Fruit fly (Drosophila melanogaster) whole organism, embryonic: ENCODE measurements around the gene CG13386.

Experiments used
- Antp ChIP-seq: fragments of 200-800 bp; sonication (Bioruptor generic); optimal IDR thresholded peaks from 3 replicates; lab custom pipeline; 2016; ENCODE audit warnings: missing biosample characterization, missing genetic modification characterization
- Atf6 ChIP-seq: fragments of 200-800 bp; sonication (Bioruptor generic); IDR thresholded peaks from 2 replicates; pipeline ENCODE4 v1.3.6; 2022; ENCODE audit warnings: missing biosample characterization, missing genetic modification characterization
- CG10147 ChIP-seq: fragments of 200-800 bp; sonication (Bioruptor generic); optimal IDR thresholded peaks from 2 replicates; lab custom pipeline; 2019; ENCODE audit warnings: missing biosample characterization, mild to moderate bottlenecking, missing genetic modification characterization, moderate library complexity
- CG10462 ChIP-seq: fragments of 200-800 bp; sonication (Bioruptor generic); optimal IDR thresholded peaks from 2 replicates; lab custom pipeline; 2016; ENCODE audit warnings: missing biosample characterization, missing genetic modification characterization
- CG10959 ChIP-seq: fragments of 200-800 bp; sonication (Bioruptor generic); IDR thresholded peaks from 2 replicates; pipeline ENCODE4 v1.3.6; 2022; ENCODE audit warnings: missing biosample characterization, missing genetic modification characterization
- CG11695 ChIP-seq: fragments of 200-800 bp; sonication (Bioruptor generic); IDR thresholded peaks from 3 replicates; pipeline ENCODE4 v1.3.6; 2022; ENCODE audit warnings: missing biosample characterization, missing genetic modification characterization
- CG11723 ChIP-seq: fragments of 200-800 bp; sonication (Bioruptor generic); optimal IDR thresholded peaks from 2 replicates; lab custom pipeline; 2017; ENCODE audit warnings: missing biosample characterization, mild to moderate bottlenecking, missing genetic modification characterization
- CG12391 ChIP-seq: fragments of 200-800 bp; sonication (Bioruptor generic); optimal IDR thresholded peaks from 3 replicates; lab custom pipeline; 2018; ENCODE audit warnings: missing biosample characterization, mild to moderate bottlenecking, missing genetic modification characterization, moderate library complexity
- CG13123 ChIP-seq: fragments of 200-800 bp; sonication (Bioruptor generic); optimal IDR thresholded peaks from 2 replicates; lab custom pipeline; 2016; ENCODE audit warnings: missing biosample characterization, missing genetic modification characterization
- CG14014 ChIP-seq: fragments of 200-800 bp; sonication (Bioruptor generic); IDR thresholded peaks from 2 replicates; pipeline ENCODE4 v1.3.6; 2022; ENCODE audit warnings: missing biosample characterization, missing genetic modification characterization
- CG15696 ChIP-seq: fragments of 200-800 bp; sonication (Bioruptor generic); optimal IDR thresholded peaks from 2 replicates; lab custom pipeline; 2019; ENCODE audit warnings: missing biosample characterization, mild to moderate bottlenecking, missing genetic modification characterization, moderate library complexity
- CG17385 ChIP-seq: fragments of 200-800 bp; sonication (Bioruptor generic); optimal IDR thresholded peaks from 3 replicates; lab custom pipeline; 2018; ENCODE audit warnings: missing biosample characterization, mild to moderate bottlenecking, missing genetic modification characterization
- CG2889 ChIP-seq: fragments of 200-800 bp; sonication (Bioruptor generic); IDR thresholded peaks from 3 replicates; pipeline ENCODE4 v1.3.6; 2022; ENCODE audit warnings: missing biosample characterization, missing genetic modification characterization
- CG31388 ChIP-seq: fragments of 200-800 bp; sonication (Bioruptor generic); optimal IDR thresholded peaks from 2 replicates; lab custom pipeline; 2016; ENCODE audit warnings: missing biosample characterization, missing genetic modification characterization
- CG32767 ChIP-seq: fragments of 200-800 bp; sonication (Bioruptor generic); IDR thresholded peaks from 2 replicates; pipeline ENCODE4 v1.3.6; 2022; ENCODE audit warnings: missing biosample characterization, missing genetic modification characterization
- CG3407 ChIP-seq: fragments of 200-800 bp; sonication (Bioruptor generic); optimal IDR thresholded peaks from 2 replicates; lab custom pipeline; 2018; ENCODE audit warnings: missing biosample characterization, mild to moderate bottlenecking, missing genetic modification characterization
- CG6654 ChIP-seq: fragments of 200-800 bp; sonication (Bioruptor generic); optimal IDR thresholded peaks from 2 replicates; lab custom pipeline; 2017; ENCODE audit warnings: missing biosample characterization, mild to moderate bottlenecking, missing genetic modification characterization
- CG7839 ChIP-seq: fragments of 200-800 bp; sonication (Bioruptor generic); optimal IDR thresholded peaks from 3 replicates; lab custom pipeline; 2018; ENCODE audit warnings: missing biosample characterization, mild to moderate bottlenecking, missing genetic modification characterization, moderate library complexity
- CG8359 ChIP-seq: fragments of 200-800 bp; sonication (Bioruptor generic); optimal IDR thresholded peaks from 2 replicates; lab custom pipeline; 2017; ENCODE audit warnings: missing biosample characterization, mild to moderate bottlenecking, missing genetic modification characterization, borderline replicate concordance
- CG9797 ChIP-seq: fragments of 200-800 bp; sonication (Bioruptor generic); optimal IDR thresholded peaks from 3 replicates; lab custom pipeline; 2018; ENCODE audit warnings: missing biosample characterization, mild to moderate bottlenecking, missing genetic modification characterization
- CG9876 ChIP-seq: fragments of 200-800 bp; sonication (Bioruptor generic); optimal IDR thresholded peaks from 2 replicates; lab custom pipeline; 2016; ENCODE audit warnings: missing biosample characterization, missing genetic modification characterization
- Fer2 ChIP-seq: fragments of 200-800 bp; sonication (Bioruptor generic); optimal IDR thresholded peaks from 2 replicates; lab custom pipeline; 2018; ENCODE audit warnings: missing biosample characterization, mild to moderate bottlenecking, missing genetic modification characterization, moderate library complexity
- Hr39 ChIP-seq: fragments of >200 bp; optimal IDR thresholded peaks from 2 replicates; lab custom pipeline; 2017
- Max ChIP-seq: fragments of 200-800 bp; sonication (Bioruptor generic); optimal IDR thresholded peaks from 2 replicates; lab custom pipeline; 2016; ENCODE audit warnings: missing biosample characterization, mild to moderate bottlenecking, missing genetic modification characterization
- PHDP ChIP-seq: fragments of 200-800 bp; sonication (Bioruptor generic); optimal IDR thresholded peaks from 3 replicates; lab custom pipeline; 2018; ENCODE audit warnings: missing biosample characterization, mild to moderate bottlenecking, missing genetic modification characterization, moderate library complexity
- Rfx ChIP-seq: fragments of 200-800 bp; sonication (Bioruptor generic); IDR thresholded peaks from 2 replicates; pipeline ENCODE4 v1.3.6; 2022; ENCODE audit warnings: missing biosample characterization, missing genetic modification characterization
- Six4 ChIP-seq: fragments of 200-800 bp; sonication (Bioruptor generic); optimal IDR thresholded peaks from 2 replicates; lab custom pipeline; 2016; ENCODE audit warnings: missing biosample characterization, missing genetic modification characterization
- Taf1 ChIP-seq: fragments of 200-800 bp; sonication (Bioruptor generic); IDR thresholded peaks from 2 replicates; pipeline ENCODE4 v1.3.6; 2022; ENCODE audit warnings: missing biosample characterization, missing genetic modification characterization
- amos ChIP-seq: fragments of 200-800 bp; sonication (Bioruptor generic); IDR thresholded peaks from 2 replicates; pipeline ENCODE4 v1.3.6; 2022; ENCODE audit warnings: missing biosample characterization, missing genetic modification characterization; ENCODE audit not compliant: partially characterized antibody
- ash1 ChIP-seq: fragments of 200-800 bp; sonication (Bioruptor generic); optimal IDR thresholded peaks from 2 replicates; lab custom pipeline; 2018; ENCODE audit warnings: missing biosample characterization, mild to moderate bottlenecking, missing genetic modification characterization
- bab2 ChIP-seq: fragments of 200-800 bp; sonication (Bioruptor generic); optimal IDR thresholded peaks from 2 replicates; lab custom pipeline; 2016; ENCODE audit warnings: missing biosample characterization, missing genetic modification characterization
- bigmax ChIP-seq: fragments of 200-800 bp; sonication (Bioruptor generic); optimal IDR thresholded peaks from 2 replicates; lab custom pipeline; 2018; ENCODE audit warnings: missing biosample characterization, mild to moderate bottlenecking, missing genetic modification characterization
- cg ChIP-seq: fragments of 200-800 bp; sonication (Bioruptor generic); optimal IDR thresholded peaks from 3 replicates; lab custom pipeline; 2019; ENCODE audit warnings: missing biosample characterization, mild to moderate bottlenecking, missing genetic modification characterization, moderate library complexity
- chm ChIP-seq: fragments of 200-800 bp; sonication (Bioruptor generic); IDR thresholded peaks from 2 replicates; pipeline ENCODE4 v1.3.6; 2022; ENCODE audit warnings: missing biosample characterization, missing genetic modification characterization
- danr ChIP-seq: fragments of 200-800 bp; sonication (Bioruptor generic); IDR thresholded peaks from 2 replicates; pipeline ENCODE4 v1.3.6; 2022; ENCODE audit warnings: missing biosample characterization, missing genetic modification characterization
- eve ChIP-seq, 2 experiments: fragments of >200 bp; optimal IDR thresholded peaks; 2 replicates each; lab custom pipeline; 2017; ENCODE audit warnings: missing biosample characterization in 2 of 2, missing genetic modification characterization in 2 of 2
- ewg ChIP-seq: fragments of 200-800 bp; sonication (Bioruptor generic); optimal IDR thresholded peaks from 3 replicates; lab custom pipeline; 2017; ENCODE audit warnings: mild to moderate bottlenecking, missing biosample characterization, missing genetic modification reagents, missing genetic modification characterization
- fd64A ChIP-seq: fragments of 200-800 bp; sonication (Bioruptor generic); optimal IDR thresholded peaks from 3 replicates; lab custom pipeline; 2018; ENCODE audit warnings: missing biosample characterization, mild to moderate bottlenecking, missing genetic modification characterization
- gce ChIP-seq: fragments of 200-800 bp; sonication (Bioruptor generic); IDR thresholded peaks from 3 replicates; pipeline ENCODE4 v1.3.6; 2022; ENCODE audit warnings: missing biosample characterization, missing genetic modification characterization
- kay ChIP-seq: fragments of 200-800 bp; sonication (Bioruptor generic); optimal IDR thresholded peaks from 2 replicates; lab custom pipeline; 2016; ENCODE audit warnings: missing biosample characterization, missing genetic modification characterization
- kni ChIP-seq: fragments of 200-800 bp; sonication (Bioruptor generic); optimal IDR thresholded peaks from 3 replicates; lab custom pipeline; 2017; ENCODE audit warnings: mild to moderate bottlenecking, missing biosample characterization, missing genetic modification reagents, missing genetic modification characterization
- mld ChIP-seq: fragments of 200-800 bp; sonication (Bioruptor generic); IDR thresholded peaks from 3 replicates; pipeline ENCODE4 v1.3.6; 2022; ENCODE audit warnings: missing biosample characterization, missing genetic modification characterization; ENCODE audit not compliant: partially characterized antibody
- scrt ChIP-seq: fragments of 200-800 bp; sonication (Bioruptor generic); optimal IDR thresholded peaks from 2 replicates; lab custom pipeline; 2018; ENCODE audit warnings: missing biosample characterization, mild to moderate bottlenecking, missing genetic modification characterization, moderate library complexity
- slp2 ChIP-seq: fragments of 200-800 bp; sonication (Bioruptor generic); optimal IDR thresholded peaks from 2 replicates; lab custom pipeline; 2016; ENCODE audit warnings: missing biosample characterization, missing genetic modification characterization
- tap ChIP-seq: fragments of 200-800 bp; optimal IDR thresholded peaks from 3 replicates; lab custom pipeline; 2019; ENCODE audit warnings: missing biosample characterization, mild to moderate bottlenecking, missing genetic modification characterization, moderate library complexity
- tin ChIP-seq: fragments of 200-800 bp; sonication (Bioruptor generic); optimal IDR thresholded peaks from 3 replicates; lab custom pipeline; 2016; ENCODE audit warnings: missing biosample characterization, missing genetic modification characterization
- tna ChIP-seq: fragments of 200-800 bp; sonication (Bioruptor generic); IDR thresholded peaks from 2 replicates; pipeline ENCODE4 v1.3.6; 2022; ENCODE audit warnings: missing biosample characterization, missing genetic modification characterization; ENCODE audit not compliant: partially characterized antibody
- tup ChIP-seq: fragments of 200-800 bp; sonication (Bioruptor generic); optimal IDR thresholded peaks from 2 replicates; lab custom pipeline; 2016; ENCODE audit warnings: missing biosample characterization, mild to moderate bottlenecking, missing genetic modification characterization, moderate library complexity

The CG13386 gene

DNA sequence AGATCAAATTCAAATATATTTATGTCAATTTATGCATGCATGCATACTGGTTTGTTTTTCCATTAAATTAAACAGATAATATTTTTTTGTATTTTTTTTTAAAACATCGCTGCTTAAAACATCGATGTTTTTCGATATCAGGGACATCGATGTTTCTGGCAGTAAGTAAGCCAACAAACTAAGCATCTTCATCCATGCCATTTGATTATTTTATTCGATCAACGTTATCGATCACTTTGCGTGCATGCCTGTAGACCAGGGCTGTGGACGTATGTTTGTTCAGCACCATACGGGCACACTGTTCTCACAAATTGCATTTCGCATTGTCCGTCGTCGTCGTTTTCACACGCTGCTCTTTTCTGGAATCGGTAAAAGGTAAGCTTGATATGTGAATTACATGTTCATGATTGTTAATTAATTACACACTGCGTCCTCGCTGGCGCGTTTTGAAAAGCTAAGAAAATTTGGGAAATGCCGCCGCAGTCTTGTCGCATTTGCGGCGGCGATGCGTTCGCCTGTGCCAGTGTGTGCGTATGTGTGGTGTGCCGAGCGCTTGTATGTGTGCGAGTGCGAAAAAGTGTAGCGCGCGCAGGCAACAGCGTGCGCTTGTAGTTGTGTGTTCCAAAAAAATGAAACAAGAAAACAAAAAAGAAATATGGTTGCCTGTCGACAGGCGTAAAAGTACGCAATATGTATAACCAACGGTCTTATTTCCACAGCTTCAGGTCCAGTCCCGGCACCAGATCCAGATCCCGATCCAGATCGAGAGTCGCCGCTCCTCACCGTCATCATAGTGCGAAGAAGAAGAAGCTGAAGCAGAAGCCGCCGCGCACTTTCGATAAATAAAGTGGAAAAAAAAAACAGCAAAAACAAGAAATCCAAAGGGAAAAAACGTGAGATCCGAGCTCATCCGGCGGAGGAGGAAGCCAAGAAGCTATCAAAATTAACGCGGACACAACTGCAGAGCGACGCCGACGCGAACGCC, 4.8 kb downstream of the CG13386 start, which contains the start of gene emb (continued):
- TF ChIP-seq CG3407 (GFP tag; lab: Kevin White, UChicago) = no peak
- TF ChIP-seq tna (GFP tag; lab: Robert Waterston, UW) = peak; percentile 99
- no peak for TF ChIP-seq PHDP
- peak; percentile 99 for TF ChIP-seq mld
- peak; percentile 80 for TF ChIP-seq CG12391
- TF ChIP-seq scrt (GFP tag; lab: Kevin White, UChicago) = no peak
- TF ChIP-seq CG9876 (GFP tag; lab: Kevin White, UChicago) = peak; percentile 25
- TF ChIP-seq chm (GFP tag; lab: Robert Waterston, UW) = peak; percentile 17; the same call in 1 of the 2 replicates
- no peak for TF ChIP-seq Hr39 (lab: Kevin White, UChicago)
- peak; percentile 43 for TF ChIP-seq bab2 (GFP tag; lab: Kevin White, UChicago)
- TF ChIP-seq Max = peak; percentile 49
- no peak for TF ChIP-seq CG10959
- no peak for TF ChIP-seq CG6654
- TF ChIP-seq Rfx (GFP tag; lab: Robert Waterston, UW) = peak; percentile 69
- 0 out of 2 replicates have a peak, but pooled peaks have one; percentile 19 for TF ChIP-seq CG14014
- TF ChIP-seq ewg = peak; percentile 53
- no peak for TF ChIP-seq gce (GFP tag; lab: Robert Waterston, UW)
- TF ChIP-seq tin (GFP tag; lab: Kevin White, UChicago) = peak; percentile 34
- TF ChIP-seq tup = no peak
- TF ChIP-seq Antp (GFP tag; lab: Kevin White, UChicago) = peak; percentile 59
- no peak for TF ChIP-seq CG11723 (GFP tag; lab: Kevin White, UChicago)
- TF ChIP-seq CG7839 (tag; lab: Kevin White, UChicago) = no peak
- no peak for TF ChIP-seq CG10147
- no peak for TF ChIP-seq CG32767
- no peak for TF ChIP-seq CG31388
- TF ChIP-seq CG2889 = no peak
- peak; percentile 85 for TF ChIP-seq CG17385 (GFP tag; lab: Kevin White, UChicago)
- peak; percentile 94 for TF ChIP-seq CG9797 (GFP tag; lab: Kevin White, UChicago)
- no peak for TF ChIP-seq danr (GFP tag; lab: Robert Waterston, UW)
- no peak for TF ChIP-seq CG10462 (GFP tag; lab: Kevin White, UChicago)
- TF ChIP-seq slp2 (GFP tag; lab: Kevin White, UChicago) = peak; percentile 27
- no peak for TF ChIP-seq kni (GFP tag; lab: Kevin White, UChicago)
- TF ChIP-seq CG8359 = no peak
- TF ChIP-seq Fer2 (tag; lab: Kevin White, UChicago) = no peak
- TF ChIP-seq Atf6 (GFP tag; lab: Robert Waterston, UW) = peak; percentile 39; the same call in 1 of the 2 replicates
- no peak for TF ChIP-seq ash1 (GFP tag; lab: Kevin White, UChicago)
- TF ChIP-seq tap = no peak
- no peak for TF ChIP-seq eve (GFP tag; optimal IDR thresholded peaks at IDR 0.05; lab: Kevin White, UChicago)
- peak; percentile 46 for TF ChIP-seq Six4 (GFP tag; lab: Kevin White, UChicago)
- peak; percentile 2 for TF ChIP-seq fd64A (GFP tag; lab: Kevin White, UChicago)
- TF ChIP-seq CG13123 (GFP tag; lab: Kevin White, UChicago) = no peak
- TF ChIP-seq bigmax (GFP tag; lab: Kevin White, UChicago) = no peak
- TF ChIP-seq kay (GFP tag; lab: Kevin White, UChicago) = no peak
- peak; percentile 99 for TF ChIP-seq cg
- no peak for TF ChIP-seq CG11695 (GFP tag; lab: Robert Waterston, UW)
- TF ChIP-seq CG15696 (tag; lab: Kevin White, UChicago) = no peak
- TF ChIP-seq Taf1 (GFP tag; lab: Robert Waterston, UW) = 0 out of 2 replicates have a peak, but pooled peaks have one; percentile 24
- peak; percentile 94 for TF ChIP-seq amos (GFP tag; lab: Robert Waterston, UW)
